Fruit fly (Drosophila melanogaster): ENCODE results near the gene fray.

DNA sequence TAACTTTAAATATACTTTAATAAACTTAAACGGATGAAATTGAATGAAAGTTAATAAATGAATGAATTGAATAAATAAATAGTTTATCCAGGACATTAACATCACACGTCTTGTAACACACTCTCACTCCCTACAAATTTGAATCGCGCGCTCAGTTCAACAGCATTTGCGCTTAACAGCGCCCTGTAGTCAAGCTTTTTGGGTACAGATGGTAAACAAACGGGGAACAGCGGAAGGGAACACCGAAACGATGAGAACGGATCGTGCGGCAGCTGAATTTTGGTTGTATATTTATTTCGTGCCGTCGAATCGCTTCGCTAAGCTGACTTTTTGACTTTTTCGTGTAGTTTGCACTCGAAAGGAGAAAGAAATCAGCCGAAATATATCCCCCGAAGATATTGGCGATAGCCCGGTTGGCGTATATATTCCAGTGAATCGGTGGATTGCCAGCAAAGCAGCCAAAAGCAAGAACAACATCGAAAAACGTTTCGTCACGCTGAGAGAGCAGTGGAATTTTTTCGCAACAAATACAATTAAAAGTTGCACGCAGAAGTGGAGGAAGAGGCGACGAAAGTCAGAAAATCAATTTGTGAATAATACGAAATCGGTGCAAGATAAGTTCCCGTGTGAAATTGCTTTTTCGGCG, at the start of gene fray, which contains the start of gene CG7694:
- TF ChIP-seq CTCF (optimal IDR thresholded peaks at IDR 0.05) (no peak), CG8478 (optimal IDR thresholded peaks at IDR 0.05) (no peak)
